Worm (Caenorhabditis elegans): ENCODE measurements around the gene klp-18.

DNA sequence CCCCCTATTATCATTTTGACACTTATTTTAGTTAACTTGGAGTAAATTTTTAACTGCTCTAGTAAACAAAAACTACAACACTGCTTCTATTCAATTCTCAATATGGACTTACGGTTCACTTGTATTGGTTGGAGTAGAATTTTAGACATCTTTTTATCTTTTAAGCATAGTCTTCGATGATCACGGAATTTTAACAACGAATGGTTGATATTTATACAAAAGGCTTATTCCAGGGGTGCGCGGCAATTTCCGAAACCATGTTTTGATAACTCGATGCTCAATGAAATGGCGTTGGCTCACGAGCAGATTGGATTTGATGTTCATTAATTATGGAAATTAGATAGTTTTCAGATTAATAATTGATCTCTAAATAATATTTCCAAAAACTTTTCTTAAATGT lies 3.4 kb downstream of the klp-18 start:
- TF ChIP-seq him-1 (tag; optimal IDR thresholded peaks at IDR 0.05) (no peak), W03F9.2 (tag; optimal IDR thresholded peaks at IDR 0.05) (no peak)
